Worm (Caenorhabditis elegans): ENCODE results near the gene sago-1.

The sago-1 gene

DNA sequence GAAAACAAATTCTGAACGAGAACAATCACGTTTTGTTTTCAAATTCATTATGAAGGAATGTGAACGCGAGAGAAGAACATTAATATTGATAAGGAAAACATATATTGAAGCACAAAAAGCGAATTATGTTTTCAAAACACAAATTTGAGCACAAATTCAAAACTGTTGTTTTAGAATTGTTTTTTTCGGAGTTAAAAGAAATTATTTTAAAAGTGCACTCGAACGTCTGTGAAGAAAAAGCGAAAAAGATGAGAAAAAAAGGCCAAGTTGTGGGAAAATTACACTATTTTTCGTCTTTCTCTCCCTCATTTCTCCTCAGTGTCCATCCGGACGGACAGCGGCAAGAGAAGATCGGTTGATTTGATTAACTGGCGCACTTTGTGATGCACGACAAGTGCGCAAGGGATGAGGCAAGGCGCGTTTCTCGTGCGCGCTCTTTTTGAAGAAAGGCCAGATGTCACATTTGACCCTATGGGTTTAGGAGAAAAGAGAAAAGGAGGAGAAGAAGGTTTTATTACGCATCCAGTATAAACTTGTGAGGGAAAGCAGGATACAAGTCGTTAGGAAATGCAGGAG, 36.2 kb upstream of the sago-1 start, which contains the start of gene mrck-1 (continued):
- peak; percentile 61 for TF ChIP-seq lin-39 (tag; optimal IDR thresholded peaks at IDR 0.05)
- peak; percentile 87 to 94 for TF ChIP-seq lsy-2 (tag; optimal IDR thresholded peaks at IDR 0.05)
- no peak for TF ChIP-seq nhr-23 (tag; optimal IDR thresholded peaks at IDR 0.05)
- TF ChIP-seq mdl-1 (tag; optimal IDR thresholded peaks at IDR 0.05) = peak in 1 of 2 experiments; percentile 79
- peak; percentile 77 for TF ChIP-seq ceh-82 (tag; optimal IDR thresholded peaks at IDR 0.05)
- TF ChIP-seq nhr-6 (tag; optimal IDR thresholded peaks at IDR 0.05) = peak; percentile 83
- no peak for TF ChIP-seq nhr-11 (tag; optimal IDR thresholded peaks at IDR 0.05)
- no peak for TF ChIP-seq ztf-1 (GFP tag; conservative IDR thresholded peaks at IDR 0.05)
- peak; percentile 48 for TF ChIP-seq skn-1 (tag; optimal IDR thresholded peaks at IDR 0.05)
- TF ChIP-seq F13H6.1 (tag; optimal IDR thresholded peaks at IDR 0.05) = peak; percentile 97
- TF ChIP-seq R02D3.7 (tag; optimal IDR thresholded peaks at IDR 0.05) = peak; percentile 43
- peak; percentile 81 for TF ChIP-seq Y55F3AM.14 (GFP tag; optimal IDR thresholded peaks at IDR 0.05)
- TF ChIP-seq mbf-1 (tag; optimal IDR thresholded peaks at IDR 0.05) = no peak
- peak; percentile 86 for TF ChIP-seq fos-1 (tag; optimal IDR thresholded peaks at IDR 0.05)
- TF ChIP-seq dmd-4 (tag; optimal IDR thresholded peaks at IDR 0.05) = no peak
- TF ChIP-seq lin-11 (tag; optimal IDR thresholded peaks at IDR 0.05) = peak; percentile 76
- TF ChIP-seq C34F6.9 (tag; optimal IDR thresholded peaks at IDR 0.05) = peak; percentile 98
- no peak for TF ChIP-seq elt-3 (tag; optimal IDR thresholded peaks at IDR 0.05)
- TF ChIP-seq crh-2 (tag; optimal IDR thresholded peaks at IDR 0.05) = peak; percentile 94

DNA sequence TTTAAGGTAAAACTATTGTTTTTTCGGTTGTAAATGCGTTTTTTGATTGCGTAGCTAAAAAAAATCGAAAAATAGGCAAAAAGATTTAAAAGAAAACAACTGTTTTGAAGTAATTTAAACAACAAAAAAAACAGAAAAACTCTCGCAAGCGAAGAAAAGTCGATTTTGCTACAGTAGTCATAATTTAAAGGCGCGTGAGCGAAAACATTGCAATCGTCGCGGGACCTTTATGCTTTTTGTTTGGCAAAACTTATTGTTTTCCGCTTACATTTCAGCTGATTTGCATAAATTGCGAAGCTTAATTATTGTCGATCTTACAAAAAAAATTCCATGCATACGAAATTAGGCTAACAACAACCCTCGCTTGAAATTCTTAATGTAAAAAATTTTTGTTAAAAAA, 35.6 kb upstream of the sago-1 start:
- no peak for TF ChIP-seq nhr-25 (tag; optimal IDR thresholded peaks at IDR 0.05)
- no peak for TF ChIP-seq nhr-23 (tag; optimal IDR thresholded peaks at IDR 0.05)
- TF ChIP-seq nhr-129 (tag; optimal IDR thresholded peaks at IDR 0.05) = no peak
- TF ChIP-seq zag-1 (tag; optimal IDR thresholded peaks at IDR 0.05) = no peak
- no peak for TF ChIP-seq nhr-11 (tag; optimal IDR thresholded peaks at IDR 0.05)
- TF ChIP-seq nhr-237 (tag; optimal IDR thresholded peaks at IDR 0.05) = no peak
- TF ChIP-seq skn-1 (tag; optimal IDR thresholded peaks at IDR 0.05) = no peak
- TF ChIP-seq nhr-6 (tag; optimal IDR thresholded peaks at IDR 0.05) = no peak
- no peak for TF ChIP-seq ceh-82 (tag; optimal IDR thresholded peaks at IDR 0.05)
- TF ChIP-seq egl-27 (tag; optimal IDR thresholded peaks at IDR 0.05) = no peak
- no peak for TF ChIP-seq nhr-10 (tag; optimal IDR thresholded peaks at IDR 0.05)
- TF ChIP-seq lsy-2 (tag; optimal IDR thresholded peaks at IDR 0.05) = no peak
- no peak for TF ChIP-seq lin-13 (GFP tag; optimal IDR thresholded peaks at IDR 0.05)
- TF ChIP-seq sma-3 (GFP tag; optimal IDR thresholded peaks at IDR 0.05) = no peak

- TF ChIP-seq nhr-23 (tag; optimal IDR thresholded peaks at IDR 0.05) (no peak), unc-55 (GFP tag; optimal IDR thresholded peaks at IDR 0.05) (peak; percentile 39)
Observed at ce11 chrV:6268526-6268925, 35.0 kb upstream of the sago-1 start.

- TF ChIP-seq nhr-237 (tag; optimal IDR thresholded peaks at IDR 0.05) (no peak), fos-1 (tag; optimal IDR thresholded peaks at IDR 0.05) (peak; percentile 9), gmeb-1 (tag; optimal IDR thresholded peaks at IDR 0.05) (no peak), elt-3 (tag; optimal IDR thresholded peaks at IDR 0.05) (no peak), mab-5 (tag; optimal IDR thresholded peaks at IDR 0.05) (no peak), sma-9 (GFP tag; optimal IDR thresholded peaks at IDR 0.05) (no peak), sma-9 (tag; optimal IDR thresholded peaks at IDR 0.05) (no peak), ama-1 (optimal IDR thresholded peaks at IDR 0.05) (no peak), C34F6.9 (tag; optimal IDR thresholded peaks at IDR 0.05) (peak; percentile 12)
Observed at ce11 chrV:6268961-6269360, 34.6 kb upstream of the sago-1 start.

ce11 chrV:6270097-6270496, 33.5 kb upstream of the sago-1 start:
- TF ChIP-seq aly-2 (tag; optimal IDR thresholded peaks at IDR 0.05) = no peak
- TF ChIP-seq unc-39 (tag; optimal IDR thresholded peaks at IDR 0.05) = no peak
- peak; percentile 16 for TF ChIP-seq C34F6.9 (tag; optimal IDR thresholded peaks at IDR 0.05)
- no peak for TF ChIP-seq snpc-4 (tag; optimal IDR thresholded peaks at IDR 0.05)
- TF ChIP-seq sma-9 (GFP tag; optimal IDR thresholded peaks at IDR 0.05) = peak; percentile 4
- no peak for TF ChIP-seq sma-9 (tag; optimal IDR thresholded peaks at IDR 0.05)
- TF ChIP-seq lin-39 (tag; optimal IDR thresholded peaks at IDR 0.05) = no peak
- peak; percentile 43 for TF ChIP-seq nhr-129 (tag; optimal IDR thresholded peaks at IDR 0.05)
- no peak for TF ChIP-seq crh-2 (tag; optimal IDR thresholded peaks at IDR 0.05)
- TF ChIP-seq elt-3 (tag; optimal IDR thresholded peaks at IDR 0.05) = no peak
- TF ChIP-seq R02D3.7 (tag; optimal IDR thresholded peaks at IDR 0.05) = no peak
- TF ChIP-seq ztf-11 (tag; optimal IDR thresholded peaks at IDR 0.05) = no peak
- TF ChIP-seq F13H6.1 (tag; optimal IDR thresholded peaks at IDR 0.05) = peak; percentile 42
- peak; percentile 18 for TF ChIP-seq mab-5 (tag; optimal IDR thresholded peaks at IDR 0.05)
- TF ChIP-seq elt-1 (tag; optimal IDR thresholded peaks at IDR 0.05) = no peak
- no peak for TF ChIP-seq ZK546.5 (tag; optimal IDR thresholded peaks at IDR 0.05)
- TF ChIP-seq mbf-1 (tag; optimal IDR thresholded peaks at IDR 0.05) = no peak
- TF ChIP-seq lsy-2 (tag; optimal IDR thresholded peaks at IDR 0.05) = no peak
- no peak for TF ChIP-seq nhr-23 (tag; optimal IDR thresholded peaks at IDR 0.05)

Data from whole organism, L2 larva.